Worm (Caenorhabditis elegans): ENCODE measurements around the gene ccch-5.

- TF ChIP-seq K12H6.12 (tag; optimal IDR thresholded peaks at IDR 0.05) (no peak), sea-2 (GFP tag; IDR thresholded peaks at IDR 0.05) (no peak), snpc-4 (GFP tag; optimal IDR thresholded peaks at IDR 0.05) (no peak), snpc-4 (tag; optimal IDR thresholded peaks at IDR 0.05) (no peak), zim-3 (tag; optimal IDR thresholded peaks at IDR 0.05) (no peak), F55B11.4 (tag; optimal IDR thresholded peaks at IDR 0.05; ENCODE audit: borderline replicate concordance, insufficient read depth) (no peak), lin-35 (GFP tag; optimal IDR thresholded peaks at IDR 0.05) (no peak), rec-8 (tag; optimal IDR thresholded peaks at IDR 0.05) (no peak)
Measured at ce11 chrIV:14937017-14937416, 17.6 kb downstream of the ccch-5 start, which contains the start of gene Y57G11C.1144.
